Worm (Caenorhabditis elegans) whole organism, midembryonic: ENCODE data around the gene acl-7.

Experiments used
- T22C8.4 ChIP-seq: fragments of 200-800 bp; sonication (Bioruptor generic); IDR thresholded peaks from 2 replicates; pipeline ENCODE4 v1.3.6; 2022; ENCODE audit warnings: missing genetic modification characterization, missing compliant biosample characterization
- cog-1 ChIP-seq: sonication (generic microtip); optimal IDR thresholded peaks from 2 replicates; lab custom pipeline; 2016; ENCODE audit warnings: missing genetic modification characterization, missing compliant biosample characterization
- flt-1 ChIP-seq: fragments of 200-800 bp; sonication (Bioruptor generic); IDR thresholded peaks from 2 replicates; pipeline ENCODE4 v1.3.6; 2022; ENCODE audit warnings: missing genetic modification characterization, missing compliant biosample characterization
- klf-2 ChIP-seq: fragments of 200-800 bp; sonication (Bioruptor generic); conservative IDR thresholded peaks from 2 replicates; pipeline ENCODE4 v1.3.6; 2022; ENCODE audit warnings: missing genetic modification reagents, missing genetic modification characterization, missing compliant biosample characterization
- med-1 ChIP-seq: sonication (generic microtip); optimal IDR thresholded peaks from 2 replicates; lab custom pipeline; 2017; ENCODE audit warnings: missing genetic modification characterization, mild to moderate bottlenecking, missing compliant biosample characterization, antibody characterized with exemption, missing genetic modification reagents; ENCODE audit not compliant: insufficient read depth
- ref-1 ChIP-seq: fragments of 200-800 bp; sonication (Bioruptor generic); conservative IDR thresholded peaks from 2 replicates; pipeline ENCODE4 v1.3.6; 2022; ENCODE audit warnings: missing genetic modification reagents, missing genetic modification characterization, missing compliant biosample characterization
- tab-1 ChIP-seq: fragments of 200-800 bp; sonication (Bioruptor generic); IDR thresholded peaks from 2 replicates; pipeline ENCODE4 v1.3.6; 2022; ENCODE audit warnings: missing genetic modification characterization, missing compliant biosample characterization
- ztf-29 ChIP-seq: fragments of 200-800 bp; sonication (Bioruptor generic); IDR thresholded peaks from 2 replicates; pipeline ENCODE4 v1.3.6; 2022; ENCODE audit warnings: missing genetic modification reagents, missing genetic modification characterization, missing compliant biosample characterization

DNA sequence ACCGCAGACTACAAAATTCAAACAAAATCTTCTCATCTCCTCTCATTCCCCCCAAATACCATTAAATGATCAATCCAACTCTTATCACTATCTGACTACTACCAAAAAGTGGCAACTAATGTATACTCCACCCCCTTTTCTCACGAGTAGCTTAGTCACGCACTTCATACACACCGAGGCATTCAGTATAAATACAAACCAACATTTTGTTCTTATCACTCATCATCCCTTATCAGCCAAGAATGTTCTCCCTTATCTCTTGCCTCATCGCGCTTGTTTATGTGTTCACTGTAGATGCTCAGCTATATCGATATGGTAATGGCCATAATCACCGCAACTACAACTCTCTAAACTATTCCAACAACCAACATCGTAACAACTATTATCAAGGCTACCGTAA is 7.2 kb upstream of the acl-7 start, which contains the start of gene Y46G5A.36:
- no peak for TF ChIP-seq klf-2
- no peak for TF ChIP-seq med-1 (GFP tag; lab: Kevin White, UChicago)
- TF ChIP-seq ztf-29, result no peak
- no peak for TF ChIP-seq T22C8.4 (GFP tag; lab: Robert Waterston, UW)
- TF ChIP-seq flt-1 (GFP tag; lab: Robert Waterston, UW), result no peak
- no peak for TF ChIP-seq ref-1 (GFP tag; lab: Robert Waterston, UW)
- TF ChIP-seq tab-1 (GFP tag; lab: Robert Waterston, UW), result no peak
- TF ChIP-seq cog-1 (tag; lab: Kevin White, UChicago), result no peak
